Worm (Caenorhabditis elegans) whole organism, late embryonic: ENCODE data around the gene srx-44.

ENCODE experiments used
- K02D7.2 ChIP-seq: sonication (generic microtip); optimal IDR thresholded peaks from 2 replicates; lab custom pipeline; 2017; ENCODE audit warnings: mild to moderate bottlenecking, missing genetic modification characterization, missing compliant biosample characterization
- gmeb-2 ChIP-seq: sonication (generic microtip); optimal IDR thresholded peaks from 2 replicates; lab custom pipeline; 2016; ENCODE audit warnings: missing genetic modification characterization, inconsistent platforms, missing compliant biosample characterization
- ztf-16 ChIP-seq: sonication (generic microtip); optimal IDR thresholded peaks from 2 replicates; lab custom pipeline; 2017; ENCODE audit warnings: missing genetic modification characterization, missing compliant biosample characterization

DNA sequence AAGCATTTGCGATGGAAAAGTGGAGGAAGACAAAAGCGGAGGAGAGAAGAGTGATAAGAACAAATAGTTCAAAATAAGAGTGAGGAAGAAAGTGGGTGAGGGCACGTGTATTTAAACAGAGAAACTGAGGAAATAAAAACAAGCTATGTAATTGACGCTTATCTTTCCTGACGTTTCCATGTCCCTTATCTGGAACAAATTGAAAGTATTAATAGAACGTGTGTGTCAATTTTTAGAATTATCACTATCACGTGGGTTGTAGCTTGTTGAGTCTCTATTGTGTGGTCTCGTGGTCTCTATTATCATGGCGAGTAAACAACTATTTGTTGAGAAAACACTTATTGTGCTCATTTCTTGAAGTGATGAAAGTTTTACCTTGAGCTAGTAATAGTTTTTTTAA is 25.7 kb downstream of the srx-44 start, which contains the start of gene T10C6.15:
- TF ChIP-seq K02D7.2 (tag; lab: Kevin White, UChicago) (no peak), gmeb-2 (tag; lab: Kevin White, UChicago) (no peak), ztf-16 (tag; lab: Kevin White, UChicago) (no peak)
